Worm (Caenorhabditis elegans) whole organism, mixed stage, embryonic: Measurements from ENCODE around the gene srsx-37.

Experiments used
- M03D4.4 ChIP-seq: sonication (generic microtip); optimal IDR thresholded peaks from 2 replicates; lab custom pipeline; 2017; ENCODE audit warnings: mild to moderate bottlenecking, missing genetic modification characterization, missing compliant biosample characterization
- blmp-1 ChIP-seq: fragments of 150-350 bp; optimal IDR thresholded peaks from 2 replicates; lab custom pipeline; 2014; ENCODE audit warnings: missing biosample characterization, missing genetic modification characterization
- ceh-43 ChIP-seq: fragments of 200-800 bp; sonication (Bioruptor generic); optimal IDR thresholded peaks from 2 replicates; lab custom pipeline; 2018; ENCODE audit warnings: mild to moderate bottlenecking, missing genetic modification characterization, moderate library complexity, missing compliant biosample characterization
- lin-32 ChIP-seq: fragments of 200-800 bp; sonication (Bioruptor generic); optimal IDR thresholded peaks from 2 replicates; lab custom pipeline; 2018; ENCODE audit warnings: mild to moderate bottlenecking, missing genetic modification characterization, missing compliant biosample characterization
- lsy-2 ChIP-seq: fragments of 150-350 bp; optimal IDR thresholded peaks from 2 replicates; lab custom pipeline; 2014; ENCODE audit warnings: missing biosample characterization, missing genetic modification characterization
- mls-2 ChIP-seq: sonication (generic microtip); optimal IDR thresholded peaks from 2 replicates; lab custom pipeline; 2016; ENCODE audit warnings: mild to moderate bottlenecking, missing genetic modification characterization, moderate library complexity, missing compliant biosample characterization
- nhr-76 ChIP-seq: sonication (generic microtip); optimal IDR thresholded peaks from 2 replicates; lab custom pipeline; 2017; ENCODE audit warnings: missing biosample characterization, missing genetic modification characterization
- pha-4 ChIP-seq: fragments of 150-350 bp; optimal IDR thresholded peaks from 2 replicates; lab custom pipeline; 2018; ENCODE audit warnings: missing biosample characterization, missing genetic modification reagents, missing genetic modification characterization
- snpc-4 ChIP-seq: fragments of 150-350 bp; optimal IDR thresholded peaks from 2 replicates; lab custom pipeline; 2014; ENCODE audit warnings: missing biosample characterization, missing genetic modification characterization
- sptf-1 ChIP-seq: sonication (generic microtip); optimal IDR thresholded peaks from 2 replicates; lab custom pipeline; 2017; ENCODE audit warnings: mild to moderate bottlenecking, missing genetic modification characterization, moderate library complexity, missing compliant biosample characterization
- unc-39 ChIP-seq: fragments of 150-350 bp; optimal IDR thresholded peaks from 2 replicates; lab custom pipeline; 2014; ENCODE audit warnings: missing biosample characterization, missing genetic modification characterization

DNA sequence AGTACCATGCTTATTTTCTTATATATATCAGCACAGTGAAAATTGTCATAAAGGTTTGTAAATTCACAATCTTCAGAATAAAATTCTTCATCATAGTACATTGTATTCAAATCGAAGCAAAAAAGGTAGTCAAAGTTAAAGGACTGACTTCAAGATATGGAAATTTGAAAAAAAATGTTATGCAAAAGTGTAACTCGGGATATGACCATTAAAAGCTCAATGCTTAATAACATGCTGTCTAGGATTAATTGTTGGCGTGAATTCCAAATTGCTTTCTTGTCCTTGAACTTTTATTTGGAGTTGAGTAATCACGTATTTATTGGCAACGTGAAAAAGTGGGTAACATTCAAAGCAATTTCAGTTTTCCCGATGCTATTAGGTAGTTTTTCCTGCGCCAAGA is 15.8 kb upstream of the srsx-37 start, which contains the start of gene srw-16:
- no peak for TF ChIP-seq sptf-1
- TF ChIP-seq lsy-2 (tag; lab: Kevin White, UChicago), result no peak
- no peak for TF ChIP-seq nhr-76 (tag; lab: Kevin White, UChicago)
- no peak for TF ChIP-seq snpc-4 (tag; lab: Kevin White, UChicago)
- TF ChIP-seq mls-2, result no peak
- TF ChIP-seq lin-32, result no peak
- TF ChIP-seq pha-4, result no peak
- TF ChIP-seq ceh-43 (GFP tag; lab: Kevin White, UChicago), result no peak
- TF ChIP-seq M03D4.4 (tag; lab: Kevin White, UChicago), result no peak
- TF ChIP-seq blmp-1 (tag; lab: Kevin White, UChicago), result no peak
- no peak for TF ChIP-seq unc-39 (tag; lab: Kevin White, UChicago)
